Worm (Caenorhabditis elegans): ENCODE measurements around the gene K06H6.4.

ce11 chrV:627585-627984 lies 48.5 kb downstream of the K06H6.4 start, which contains the start of gene F48G7.8:
- no peak for TF ChIP-seq nhr-232 (tag; optimal IDR thresholded peaks at IDR 0.05)
- TF ChIP-seq nhr-11 (tag; optimal IDR thresholded peaks at IDR 0.05), result no peak
- no peak for TF ChIP-seq fax-1 (tag; optimal IDR thresholded peaks at IDR 0.05)
- no peak for TF ChIP-seq ama-1 (optimal IDR thresholded peaks at IDR 0.05)
- no peak for TF ChIP-seq hlh-15 (tag; optimal IDR thresholded peaks at IDR 0.05)

Data from whole organism, late embryonic.